Fruit fly (Drosophila melanogaster): ENCODE measurements around the gene Gal.
A peak's percentile ranks its signal among the peaks of the same experiment; 100 is the strongest.

dm6 chr2L:5979957-5980861 lies 26.4 kb downstream of the Gal start:
- TF ChIP-seq CG6808 (GFP tag; optimal IDR thresholded peaks at IDR 0.05): peak; percentile 61
- peak; percentile 77 for TF ChIP-seq CG6854 (GFP tag; optimal IDR thresholded peaks at IDR 0.05)
- TF ChIP-seq CG11762 (GFP tag; optimal IDR thresholded peaks at IDR 0.05; ENCODE audit: insufficient read depth): no peak
- TF ChIP-seq fd59A (GFP tag; optimal IDR thresholded peaks at IDR 0.05): no peak
- no peak for TF ChIP-seq Blimp-1 (GFP tag; optimal IDR thresholded peaks at IDR 0.05)
